Fruit fly (Drosophila melanogaster) whole organism, prepupa: ENCODE data around the gene Ssk.
A peak's percentile ranks its signal among the peaks of the same experiment; 100 is the strongest.

Experiments used
- CG10631 ChIP-seq: fragments of 200-800 bp; sonication (Bioruptor generic); optimal IDR thresholded peaks from 2 replicates; lab custom pipeline; 2016; ENCODE audit warnings: missing biosample characterization, missing genetic modification characterization
- CG10669 ChIP-seq: fragments of 200-800 bp; sonication (Bioruptor generic); optimal IDR thresholded peaks from 3 replicates; lab custom pipeline; 2018; ENCODE audit warnings: missing biosample characterization, mild to moderate bottlenecking, missing genetic modification characterization, moderate library complexity
- CG11294 ChIP-seq: fragments of 200-800 bp; sonication (Bioruptor generic); IDR thresholded peaks from 2 replicates; pipeline ENCODE4 v1.3.6; 2022; ENCODE audit warnings: missing biosample characterization, missing genetic modification characterization
- CG11762 ChIP-seq: fragments of 200-800 bp; sonication (Bioruptor generic); optimal IDR thresholded peaks from 3 replicates; lab custom pipeline; 2016; ENCODE audit warnings: missing biosample characterization, missing genetic modification characterization; ENCODE audit not compliant: insufficient read depth
- CG11902 ChIP-seq: fragments of 200-800 bp; sonication (Bioruptor generic); optimal IDR thresholded peaks from 3 replicates; lab custom pipeline; 2016; ENCODE audit warnings: missing biosample characterization, missing genetic modification characterization
- CG15336 ChIP-seq: fragments of 200-800 bp; sonication (Bioruptor generic); IDR thresholded peaks from 2 replicates; pipeline ENCODE4 v1.3.6; 2022; ENCODE audit warnings: missing biosample characterization, missing genetic modification characterization
- CG1621 ChIP-seq: fragments of 200-800 bp; sonication (Bioruptor generic); optimal IDR thresholded peaks from 3 replicates; lab custom pipeline; 2018; ENCODE audit warnings: missing biosample characterization, mild to moderate bottlenecking, missing genetic modification characterization
- CG16779 ChIP-seq: fragments of 200-800 bp; sonication (Bioruptor generic); optimal IDR thresholded peaks from 3 replicates; lab custom pipeline; 2017; ENCODE audit warnings: missing biosample characterization, mild to moderate bottlenecking, missing genetic modification characterization
- CG31627 ChIP-seq: fragments of 200-800 bp; sonication (Bioruptor generic); optimal IDR thresholded peaks from 3 replicates; lab custom pipeline; 2016; ENCODE audit warnings: missing biosample characterization, missing genetic modification characterization
- CG34406 ChIP-seq: fragments of 200-800 bp; sonication (Bioruptor generic); optimal IDR thresholded peaks from 3 replicates; lab custom pipeline; 2016; ENCODE audit warnings: missing biosample characterization, missing genetic modification characterization
- CG3919 ChIP-seq: fragments of 200-800 bp; sonication (Bioruptor generic); optimal IDR thresholded peaks from 3 replicates; lab custom pipeline; 2016; ENCODE audit warnings: missing biosample characterization, missing genetic modification characterization
- CG4318 ChIP-seq: fragments of 200-800 bp; sonication (Bioruptor generic); optimal IDR thresholded peaks from 3 replicates; lab custom pipeline; 2017; ENCODE audit warnings: missing biosample characterization, mild to moderate bottlenecking, missing genetic modification characterization
- CG6276 ChIP-seq: fragments of 200-800 bp; sonication (Bioruptor generic); optimal IDR thresholded peaks from 2 replicates; lab custom pipeline; 2017; ENCODE audit warnings: missing biosample characterization, mild to moderate bottlenecking, missing genetic modification characterization
- CG6808 ChIP-seq: fragments of 200-800 bp; sonication (Bioruptor generic); optimal IDR thresholded peaks from 3 replicates; lab custom pipeline; 2017; ENCODE audit warnings: missing biosample characterization, missing genetic modification characterization, mild to moderate bottlenecking, moderate library complexity, missing genetic modification reagents
- CG6854 ChIP-seq: fragments of 200-800 bp; sonication (Bioruptor generic); optimal IDR thresholded peaks from 2 replicates; lab custom pipeline; 2017; ENCODE audit warnings: missing biosample characterization, mild to moderate bottlenecking, missing genetic modification characterization
- CG8119 ChIP-seq: fragments of 200-800 bp; sonication (Bioruptor generic); IDR thresholded peaks from 3 replicates; pipeline ENCODE4 v1.3.6; 2022; ENCODE audit warnings: missing biosample characterization, missing genetic modification characterization
- CG8632 ChIP-seq: fragments of 200-800 bp; sonication (Bioruptor generic); optimal IDR thresholded peaks from 3 replicates; lab custom pipeline; 2016; ENCODE audit warnings: missing biosample characterization, missing genetic modification characterization
- Eip75B ChIP-seq: fragments of 200-800 bp; sonication (Bioruptor generic); optimal IDR thresholded peaks from 3 replicates; lab custom pipeline; 2016; ENCODE audit warnings: missing biosample characterization, missing genetic modification characterization
- Eip93F ChIP-seq: fragments of 200-800 bp; sonication (Bioruptor generic); optimal IDR thresholded peaks from 2 replicates; lab custom pipeline; 2016; ENCODE audit warnings: missing biosample characterization, mild to moderate bottlenecking, missing genetic modification characterization
- Ets21C ChIP-seq: fragments of 200-800 bp; sonication (Bioruptor generic); optimal IDR thresholded peaks from 3 replicates; lab custom pipeline; 2016; ENCODE audit warnings: missing biosample characterization, missing genetic modification characterization
- Ets96B ChIP-seq: fragments of 200-800 bp; optimal IDR thresholded peaks from 2 replicates; lab custom pipeline; 2019; ENCODE audit warnings: missing biosample characterization, mild to moderate bottlenecking, missing genetic modification characterization, moderate library complexity
- Hr39 ChIP-seq: fragments of 200-800 bp; sonication (Bioruptor generic); optimal IDR thresholded peaks from 2 replicates; lab custom pipeline; 2016; ENCODE audit warnings: missing biosample characterization, missing genetic modification characterization
- Hr4 ChIP-seq: fragments of 200-800 bp; sonication (Bioruptor generic); optimal IDR thresholded peaks from 3 replicates; lab custom pipeline; 2016; ENCODE audit warnings: missing biosample characterization, missing genetic modification characterization
- Lpt ChIP-seq: fragments of 200-800 bp; sonication (Bioruptor generic); optimal IDR thresholded peaks from 3 replicates; lab custom pipeline; 2016; ENCODE audit warnings: missing biosample characterization, missing genetic modification characterization
- Met ChIP-seq: fragments of 200-800 bp; sonication (Bioruptor generic); optimal IDR thresholded peaks from 3 replicates; lab custom pipeline; 2016; ENCODE audit warnings: missing biosample characterization, missing genetic modification characterization
- OdsH ChIP-seq: fragments of 200-800 bp; sonication (Bioruptor generic); optimal IDR thresholded peaks from 3 replicates; lab custom pipeline; 2016; ENCODE audit warnings: missing biosample characterization, missing genetic modification characterization
- Sox102F ChIP-seq: fragments of 200-800 bp; sonication (Bioruptor generic); optimal IDR thresholded peaks from 2 replicates; lab custom pipeline; 2016; ENCODE audit warnings: missing biosample characterization, mild to moderate bottlenecking, missing genetic modification characterization
- Sox15 ChIP-seq: fragments of 200-800 bp; sonication (Bioruptor generic); optimal IDR thresholded peaks from 3 replicates; lab custom pipeline; 2016; ENCODE audit warnings: missing biosample characterization, missing genetic modification characterization
- achi ChIP-seq: fragments of 200-800 bp; sonication (Bioruptor generic); optimal IDR thresholded peaks from 3 replicates; lab custom pipeline; 2016; ENCODE audit warnings: missing biosample characterization, missing genetic modification characterization
- dac ChIP-seq: fragments of 200-800 bp; sonication (Bioruptor generic); optimal IDR thresholded peaks from 2 replicates; lab custom pipeline; 2017; ENCODE audit warnings: missing biosample characterization, mild to moderate bottlenecking, missing genetic modification characterization
- esn ChIP-seq: fragments of 200-800 bp; sonication (Bioruptor generic); optimal IDR thresholded peaks from 2 replicates; lab custom pipeline; 2016; ENCODE audit warnings: missing biosample characterization, mild to moderate bottlenecking, missing genetic modification characterization, moderate library complexity
- fd59A ChIP-seq: fragments of 200-800 bp; sonication (Bioruptor generic); optimal IDR thresholded peaks from 2 replicates; lab custom pipeline; 2017; ENCODE audit warnings: missing biosample characterization, mild to moderate bottlenecking, missing genetic modification characterization, missing genetic modification reagents
- fd85E ChIP-seq: fragments of 200-800 bp; sonication (Bioruptor generic); optimal IDR thresholded peaks from 3 replicates; lab custom pipeline; 2016; ENCODE audit warnings: missing biosample characterization, missing genetic modification characterization
- fkh ChIP-seq: fragments of 200-800 bp; sonication (Bioruptor generic); optimal IDR thresholded peaks from 3 replicates; lab custom pipeline; 2017; ENCODE audit warnings: missing biosample characterization, mild to moderate bottlenecking, missing genetic modification characterization, moderate library complexity
- net ChIP-seq: fragments of 200-800 bp; sonication (Bioruptor generic); optimal IDR thresholded peaks from 3 replicates; lab custom pipeline; 2016; ENCODE audit warnings: missing biosample characterization, missing genetic modification characterization
- pdm3 ChIP-seq: fragments of 200-800 bp; sonication (Bioruptor generic); optimal IDR thresholded peaks from 3 replicates; lab custom pipeline; 2016; ENCODE audit warnings: missing biosample characterization, missing genetic modification characterization
- salr ChIP-seq, 2 experiments: fragments of 200-800 bp; sonication (Bioruptor generic); optimal IDR thresholded peaks; 3 replicates each; lab custom pipeline; 2016 to 2018; ENCODE audit warnings: missing biosample characterization in 2 of 2, missing genetic modification characterization in 2 of 2, mild to moderate bottlenecking in 1 of 2
- spab ChIP-seq: fragments of 200-800 bp; sonication (Bioruptor generic); optimal IDR thresholded peaks from 2 replicates; lab custom pipeline; 2017; ENCODE audit warnings: missing biosample characterization, mild to moderate bottlenecking, missing genetic modification characterization, missing genetic modification reagents
- ss ChIP-seq, 2 experiments: fragments of 200-800 bp; sonication (Bioruptor generic); optimal IDR thresholded peaks; 2 replicates in 1 of 2; 3 replicates in 1 of 2; lab custom pipeline; 2017 to 2018; ENCODE audit warnings: mild to moderate bottlenecking in 2 of 2, missing biosample characterization in 2 of 2, missing genetic modification characterization in 2 of 2, moderate library complexity in 1 of 2
- svp ChIP-seq: fragments of 200-800 bp; sonication (Bioruptor generic); peaks from one replicate; lab custom pipeline; 2016; ENCODE audit warnings: missing biosample characterization, missing genetic modification characterization
- topi ChIP-seq: fragments of 200-800 bp; sonication (Bioruptor generic); optimal IDR thresholded peaks from 3 replicates; lab custom pipeline; 2016; ENCODE audit warnings: missing biosample characterization, missing genetic modification characterization
- vri ChIP-seq: fragments of 200-800 bp; sonication (Bioruptor generic); optimal IDR thresholded peaks from 3 replicates; lab custom pipeline; 2016; ENCODE audit warnings: missing biosample characterization, mild to moderate bottlenecking, missing genetic modification characterization

Gene Ssk

DNA sequence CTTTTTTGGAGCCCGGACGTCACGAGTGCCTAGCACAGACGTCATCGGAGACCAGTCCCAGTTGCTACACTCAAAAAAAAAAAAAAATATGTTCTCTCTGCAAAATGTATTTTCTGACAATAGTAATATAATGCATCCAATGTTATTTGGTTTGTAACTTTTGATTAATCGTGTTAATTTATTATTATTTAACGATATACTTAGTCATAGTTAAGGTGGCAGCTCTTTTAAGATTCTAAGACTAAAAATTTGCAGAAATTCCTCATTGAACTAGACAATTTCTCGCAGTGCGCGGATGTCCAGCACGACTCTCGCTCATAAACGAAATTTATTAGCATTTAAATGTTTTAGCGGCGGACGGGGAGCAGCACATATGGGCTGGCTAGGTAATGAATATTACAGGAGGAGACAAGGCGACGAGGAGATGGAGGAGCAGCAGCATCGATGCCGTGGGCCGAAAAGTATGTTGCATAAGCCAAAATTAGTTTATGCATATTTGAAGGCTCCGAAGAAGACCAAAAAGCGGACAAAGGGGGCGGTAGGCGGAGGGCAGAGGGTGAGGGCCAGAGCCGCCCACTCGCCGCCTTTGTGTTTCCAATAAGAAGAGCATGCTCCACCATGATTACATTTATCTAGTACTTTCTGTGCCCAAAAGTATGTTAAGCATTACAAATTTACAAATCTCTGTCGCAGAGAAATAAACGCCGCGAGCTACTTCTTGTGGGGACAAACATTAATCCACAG is 4.8 kb upstream of the Ssk start (continued):
- TF ChIP-seq salr (GFP tag; optimal IDR thresholded peaks at IDR 0.05; lab: Kevin White, UChicago) (peak in 1 of 2 experiments; percentile 88), OdsH (GFP tag; lab: Kevin White, UChicago) (peak; percentile 78), CG11762 (GFP tag; lab: Kevin White, UChicago) (peak; percentile 50), Eip75B (GFP tag; lab: Kevin White, UChicago) (peak; percentile 61), Eip93F (GFP tag; lab: Kevin White, UChicago) (no peak), CG6276 (GFP tag; lab: Kevin White, UChicago) (peak; percentile 49), CG3919 (peak; percentile 70), CG11294 (GFP tag; lab: Robert Waterston, UW) (no peak), CG10631 (GFP tag; lab: Kevin White, UChicago) (peak; percentile 70), CG31627 (GFP tag; lab: Kevin White, UChicago) (peak; percentile 68), fd85E (GFP tag; lab: Kevin White, UChicago) (no peak), CG8632 (GFP tag; lab: Kevin White, UChicago) (peak; percentile 68), dac (peak; percentile 52), spab (GFP tag; lab: Kevin White, UChicago) (peak; percentile 60), CG4318 (GFP tag; lab: Kevin White, UChicago) (peak; percentile 64), CG1621 (tag; lab: Kevin White, UChicago) (peak; percentile 28), CG16779 (no peak), Sox102F (GFP tag; lab: Kevin White, UChicago) (peak; percentile 63), CG8119 (GFP tag; lab: Robert Waterston, UW) (peak; percentile 84), vri (GFP tag; lab: Kevin White, UChicago) (peak; percentile 34), esn (peak; percentile 69), Met (GFP tag; lab: Kevin White, UChicago) (peak; percentile 71), Ets96B (tag; lab: Kevin White, UChicago) (peak; percentile 68), net (peak; percentile 73), Hr39 (peak; percentile 56), CG6854 (GFP tag; lab: Kevin White, UChicago) (no peak), topi (GFP tag; lab: Kevin White, UChicago) (peak; percentile 70), fkh (GFP tag; lab: Kevin White, UChicago) (no peak), Ets21C (GFP tag; lab: Kevin White, UChicago) (no peak), CG15336 (GFP tag; lab: Robert Waterston, UW) (peak; percentile 85), CG6808 (GFP tag; lab: Kevin White, UChicago) (peak; percentile 61), Lpt (GFP tag; lab: Kevin White, UChicago) (peak; percentile 37), achi (GFP tag; lab: Kevin White, UChicago) (peak; percentile 77), CG11902 (GFP tag; lab: Kevin White, UChicago) (peak; percentile 49), Hr4 (GFP tag; lab: Kevin White, UChicago) (peak; percentile 87), pdm3 (peak; percentile 80), Sox15 (GFP tag; lab: Kevin White, UChicago) (peak; percentile 46), CG10669 (peak; percentile 68), CG34406 (GFP tag; lab: Kevin White, UChicago) (peak; percentile 59), ss (GFP tag; optimal IDR thresholded peaks at IDR 0.05; lab: Kevin White, UChicago) (peak; percentile 55 to 61), svp (peak; percentile 74), fd59A (GFP tag; lab: Kevin White, UChicago) (peak; percentile 67)
- TF ChIP-seq, all 60 proteins: peak for 49
